Worm (Caenorhabditis elegans) whole organism, L4/young adult: ENCODE measurements around the gene pigt-1.

Experiments used
- W03F9.2 ChIP-seq: fragments of 150-350 bp; optimal IDR thresholded peaks from 2 replicates; lab custom pipeline; 2014; ENCODE audit warnings: missing biosample characterization, missing genetic modification characterization
- dao-5 ChIP-seq: sonication (generic microtip); optimal IDR thresholded peaks from 2 replicates; lab custom pipeline; 2016; ENCODE audit warnings: missing genotype, missing genetic modification characterization, moderate library complexity, missing compliant biosample characterization
- him-1 ChIP-seq: sonication (generic microtip); optimal IDR thresholded peaks from 2 replicates; lab custom pipeline; 2016; ENCODE audit warnings: missing genotype, missing genetic modification reagents, missing genetic modification characterization, missing compliant biosample characterization

- TF ChIP-seq W03F9.2 (no peak), him-1 (tag; lab: Kevin White, UChicago) (no peak), dao-5 (no peak)
Measured at ce11 chrV:10909071-10909470, 49.5 kb downstream of the pigt-1 start, which contains the start of gene zzz-1.
